Fruit fly (Drosophila melanogaster): ENCODE measurements around the gene Ror.

The Ror gene

DNA sequence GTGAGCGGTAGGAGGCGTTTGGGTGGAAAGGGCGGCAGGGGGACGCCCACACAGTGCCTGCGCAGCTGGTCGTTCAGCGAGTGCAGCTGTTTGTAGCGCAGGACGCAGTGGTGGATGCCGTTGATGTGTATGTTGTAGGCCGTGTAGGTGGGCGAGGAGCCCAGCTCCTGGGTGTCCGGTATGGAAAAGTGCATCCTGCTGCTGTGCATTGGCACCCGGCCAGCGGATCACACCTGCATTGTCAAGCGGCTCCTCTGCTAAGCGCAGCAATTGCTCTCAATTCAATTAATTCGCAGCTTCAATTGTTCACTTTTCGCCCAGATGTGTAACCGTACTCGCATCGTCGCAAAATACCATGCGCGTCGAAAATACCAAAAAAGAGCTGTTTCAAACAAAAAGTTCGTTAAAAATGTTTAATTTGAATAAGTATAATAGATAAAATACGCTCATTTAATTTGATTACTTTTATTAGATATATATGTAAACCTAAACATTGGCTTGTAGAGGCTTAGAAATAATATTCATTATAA lies 44.9 kb upstream of the Ror start, which contains the start of gene Snx17:
TSS of gene Snx17 (minus strand) at position 329 of the 530 bp plus-strand sequence.
- no peak for TF ChIP-seq CG8119 (GFP tag; IDR thresholded peaks at IDR 0.05)
- no peak for TF ChIP-seq salr (GFP tag; optimal IDR thresholded peaks at IDR 0.05)
- no peak for TF ChIP-seq CG3032 (tag; optimal IDR thresholded peaks at IDR 0.05)
- no peak for TF ChIP-seq CG6276 (GFP tag; optimal IDR thresholded peaks at IDR 0.05)
- no peak for TF ChIP-seq CG3919 (GFP tag; optimal IDR thresholded peaks at IDR 0.05)
- no peak for TF ChIP-seq CG8632 (GFP tag; optimal IDR thresholded peaks at IDR 0.05)
- no peak for TF ChIP-seq Sox15 (GFP tag; optimal IDR thresholded peaks at IDR 0.05)
- TF ChIP-seq dsx (GFP tag; optimal IDR thresholded peaks at IDR 0.05; ENCODE audit: poor library complexity, severe bottlenecking), result no peak
- no peak for TF ChIP-seq Gug (GFP tag; IDR thresholded peaks at IDR 0.05)
- no peak for TF ChIP-seq ss (GFP tag; optimal IDR thresholded peaks at IDR 0.05)
- no peak for TF ChIP-seq fd85E (GFP tag; optimal IDR thresholded peaks at IDR 0.05)

DNA sequence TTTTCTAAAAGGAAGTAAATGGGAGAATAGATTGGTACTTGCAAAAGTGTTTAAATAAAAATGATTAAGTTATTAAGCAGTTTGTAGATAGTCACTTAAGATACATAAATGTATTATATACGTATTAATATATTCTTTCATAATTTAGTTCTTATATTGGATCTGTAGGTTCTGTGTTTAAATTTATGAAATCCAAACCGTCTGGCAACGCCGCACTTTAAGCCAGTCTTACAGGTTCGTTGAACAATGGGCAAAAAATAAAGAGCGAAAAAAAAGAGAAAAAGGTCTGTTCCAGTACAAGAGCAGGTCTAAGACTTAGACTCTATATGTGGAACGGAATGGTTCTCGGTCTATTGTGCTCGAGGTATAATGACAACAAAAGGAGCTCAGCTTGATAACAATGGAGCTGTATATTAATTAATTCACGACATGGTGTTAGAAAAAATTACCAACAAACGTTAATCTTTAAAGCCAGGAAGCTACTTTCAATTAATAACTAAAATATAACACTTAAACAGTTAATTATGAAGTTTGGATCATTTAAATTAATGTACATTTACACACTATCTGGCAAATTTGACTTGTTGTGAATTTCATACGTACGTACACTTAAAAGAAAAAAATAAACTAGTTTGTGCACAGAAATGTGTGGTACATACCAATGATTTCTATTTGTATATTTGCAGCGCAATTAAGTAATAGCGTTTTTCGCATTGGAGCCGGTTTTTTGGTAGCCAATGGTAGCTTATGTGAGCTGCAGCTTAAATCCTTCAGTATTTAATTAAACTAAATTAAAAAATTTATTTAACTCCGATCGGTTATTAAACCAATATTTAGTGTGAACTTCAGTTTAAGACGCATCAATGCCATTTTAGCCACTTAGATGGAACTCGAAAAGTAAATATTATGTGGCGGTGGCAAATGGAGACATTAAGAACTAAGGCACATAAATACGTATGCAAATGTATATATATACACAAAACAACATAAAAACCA lies 42.5 kb upstream of the Ror start, which contains the start of gene CG5731:
TSS of gene CG5731 (minus strand) at position 946 of the 996 bp plus-strand sequence.
- peak; percentile 41 for TF ChIP-seq fkh (GFP tag; optimal IDR thresholded peaks at IDR 0.05)
- TF ChIP-seq CG6808 (GFP tag; optimal IDR thresholded peaks at IDR 0.05), result no peak
- TF ChIP-seq Eip78C (GFP tag), result peak; percentile 70
- TF ChIP-seq CG10631 (GFP tag; optimal IDR thresholded peaks at IDR 0.05), result peak; percentile 31

dm6 chr2L:10210631-10211557 lies 40.7 kb upstream of the Ror start, which contains the start of the genes CG5727 and ath:
Gene CG5727 (minus strand): TSS chr2L:10210681.
Gene ath (plus strand): TSS chr2L:10211143.
- no peak for TF ChIP-seq lz (GFP tag; optimal IDR thresholded peaks at IDR 0.05)
- TF ChIP-seq Smox (GFP tag; optimal IDR thresholded peaks at IDR 0.05), result no peak
- TF ChIP-seq fkh (GFP tag; optimal IDR thresholded peaks at IDR 0.05), result peak; percentile 73
- TF ChIP-seq CG11762 (GFP tag; optimal IDR thresholded peaks at IDR 0.05; ENCODE audit: insufficient read depth), result peak; percentile 0
- peak; percentile 18 for TF ChIP-seq esn (GFP tag; optimal IDR thresholded peaks at IDR 0.05)
- TF ChIP-seq Eip78C (GFP tag), result peak; percentile 71
- TF ChIP-seq CG3032 (tag; optimal IDR thresholded peaks at IDR 0.05), result peak; percentile 44

dm6 chr2L:10220010-10220409 lies 31.6 kb upstream of the Ror start:
- TF ChIP-seq fkh (GFP tag; optimal IDR thresholded peaks at IDR 0.05) (peak; percentile 6), Eip75B (GFP tag; optimal IDR thresholded peaks at IDR 0.05) (no peak), CG11762 (GFP tag; optimal IDR thresholded peaks at IDR 0.05; ENCODE audit: insufficient read depth) (no peak), Hr4 (GFP tag; optimal IDR thresholded peaks at IDR 0.05) (no peak)

- TF ChIP-seq CG11294 (GFP tag; IDR thresholded peaks at IDR 0.05), result no peak
- TF ChIP-seq Hr39 (GFP tag; optimal IDR thresholded peaks at IDR 0.05), result no peak
- no peak for TF ChIP-seq topi (GFP tag; optimal IDR thresholded peaks at IDR 0.05)
- no peak for TF ChIP-seq acj6 (GFP tag; optimal IDR thresholded peaks at IDR 0.05)
- peak; percentile 51 for TF ChIP-seq vri (GFP tag; optimal IDR thresholded peaks at IDR 0.05)
- no peak for TF ChIP-seq CG6792 (GFP tag; optimal IDR thresholded peaks at IDR 0.05)
- TF ChIP-seq CG7368 (GFP tag; optimal IDR thresholded peaks at IDR 0.05), result no peak
- TF ChIP-seq CG11902 (GFP tag; optimal IDR thresholded peaks at IDR 0.05), result no peak
- TF ChIP-seq Eip75B (GFP tag; optimal IDR thresholded peaks at IDR 0.05), result no peak
- TF ChIP-seq Hr4 (GFP tag; optimal IDR thresholded peaks at IDR 0.05), result no peak
- no peak for TF ChIP-seq CG34406 (GFP tag; optimal IDR thresholded peaks at IDR 0.05)
- TF ChIP-seq fkh (GFP tag; optimal IDR thresholded peaks at IDR 0.05), result peak; percentile 15
- TF ChIP-seq Blimp-1 (GFP tag; optimal IDR thresholded peaks at IDR 0.05), result peak; percentile 43
- peak; percentile 21 for TF ChIP-seq lz (GFP tag; optimal IDR thresholded peaks at IDR 0.05)
- TF ChIP-seq Hr38 (GFP tag; optimal IDR thresholded peaks at IDR 0.05), result no peak
- no peak for TF ChIP-seq Ets96B (tag; optimal IDR thresholded peaks at IDR 0.05)
- TF ChIP-seq Met (GFP tag; optimal IDR thresholded peaks at IDR 0.05), result no peak
- no peak for TF ChIP-seq CG8319 (GFP tag; optimal IDR thresholded peaks at IDR 0.05)
- TF ChIP-seq Sox14 (GFP tag; optimal IDR thresholded peaks at IDR 0.05), result peak; percentile 75
- no peak for TF ChIP-seq CG6808 (GFP tag; optimal IDR thresholded peaks at IDR 0.05)
Measured at dm6 chr2L:10220501-10221386, 30.9 kb upstream of the Ror start, which contains the start of the genes Npc1a and Prosalpha6. Gene Npc1a (minus strand): TSS chr2L:10221216. Gene Prosalpha6 (plus strand): TSS chr2L:10221351.

All from whole organism, prepupa.